Worm (Caenorhabditis elegans) whole organism, L4/young adult: ENCODE measurements around the gene str-150.

Experiments
- W03F9.2 ChIP-seq: fragments of 150-350 bp; optimal IDR thresholded peaks from 2 replicates; lab custom pipeline; 2014; ENCODE audit warnings: missing biosample characterization, missing genetic modification characterization
- dao-5 ChIP-seq: sonication (generic microtip); optimal IDR thresholded peaks from 2 replicates; lab custom pipeline; 2016; ENCODE audit warnings: missing genotype, missing genetic modification characterization, moderate library complexity, missing compliant biosample characterization
- him-1 ChIP-seq: sonication (generic microtip); optimal IDR thresholded peaks from 2 replicates; lab custom pipeline; 2016; ENCODE audit warnings: missing genotype, missing genetic modification reagents, missing genetic modification characterization, missing compliant biosample characterization

ce11 chrV:16534000-16534399 is 49.1 kb upstream of the str-150 start, which contains the start of gene cpr-2:
- TF ChIP-seq dao-5 (tag; lab: Kevin White, UChicago) = no peak
- TF ChIP-seq him-1 = no peak
- no peak for TF ChIP-seq W03F9.2 (tag; lab: Kevin White, UChicago)
